ENCODE assay signal across 1 fruit fly cellular context in genomic region chr3L:12523941-12524340, dm6.
TF ChIP-seq lines count a peak whose summit lies in the region.

TSS of gene ver (plus strand) at chr3L:12523987.
TSS of gene Gcn5 (minus strand) at chr3L:12524014.

TF ChIP-seq in whole organism, embryonic, 481 proteins besides CTCF, POLR2A, EP300 and RAD21 (continued from another document and continues in another):
- TF ChIP-seq sd (tag; optimal IDR thresholded peaks at IDR 0.05; lab: Kevin White, UChicago), result no peak
- TF ChIP-seq CG11093 (GFP tag; IDR thresholded peaks at IDR 0.05; lab: Robert Waterston, UW), result peak; percentile 89
- peak; percentile 81 for TF ChIP-seq Taf1 (GFP tag; IDR thresholded peaks at IDR 0.05; lab: Robert Waterston, UW)
- peak; percentile 89; the same call in 2 of the 3 replicates for TF ChIP-seq so (GFP tag; IDR thresholded peaks at IDR 0.05; lab: Robert Waterston, UW)
- TF ChIP-seq CG1233 (GFP tag; optimal IDR thresholded peaks at IDR 0.05; lab: Kevin White, UChicago), result peak; percentile 90
- TF ChIP-seq emc (GFP tag; optimal IDR thresholded peaks at IDR 0.05; lab: Kevin White, UChicago), result peak; percentile 78
- peak; percentile 80 for TF ChIP-seq Camta (GFP tag; optimal IDR thresholded peaks at IDR 0.05; lab: Kevin White, UChicago)
- peak; percentile 90 for TF ChIP-seq CG12769 (tag; optimal IDR thresholded peaks at IDR 0.05; lab: Kevin White, UChicago)
- TF ChIP-seq insv (GFP tag; optimal IDR thresholded peaks at IDR 0.05; lab: Kevin White, UChicago), result peak in 1 of 2 experiments; percentile 54
- peak; percentile 81 to 94 for TF ChIP-seq Hr51 (GFP tag; optimal IDR thresholded peaks at IDR 0.05; lab: Kevin White, UChicago)
- peak; percentile 93 for TF ChIP-seq E2f1 (GFP tag; IDR thresholded peaks at IDR 0.05; lab: Robert Waterston, UW)
- peak; percentile 88 for TF ChIP-seq gcm (GFP tag; optimal IDR thresholded peaks at IDR 0.05; lab: Kevin White, UChicago)
- TF ChIP-seq CG3065 (GFP tag; optimal IDR thresholded peaks at IDR 0.05; lab: Kevin White, UChicago), result peak; percentile 65
- TF ChIP-seq Gsc (GFP tag; IDR thresholded peaks at IDR 0.05; lab: Robert Waterston, UW), result peak; percentile 72
- 0 out of 2 replicates have a peak, but pooled peaks have one; percentile 18 for TF ChIP-seq crol (GFP tag; IDR thresholded peaks at IDR 0.05; lab: Robert Waterston, UW)
- TF ChIP-seq CG3847 (GFP tag; IDR thresholded peaks at IDR 0.05; lab: Robert Waterston, UW), result peak; percentile 91
- TF ChIP-seq Ets65A (GFP tag; lab: Kevin White, UChicago), result peak; percentile 98
- peak; percentile 92 for TF ChIP-seq Hmr (GFP tag; optimal IDR thresholded peaks at IDR 0.05; lab: Kevin White, UChicago)
- TF ChIP-seq CG10321 (GFP tag; IDR thresholded peaks at IDR 0.05; lab: Robert Waterston, UW), result peak; percentile 72
- peak; percentile 72 for TF ChIP-seq CG30020 (tag; optimal IDR thresholded peaks at IDR 0.05; lab: Kevin White, UChicago)
- peak; percentile 70 for TF ChIP-seq CG8089 (GFP tag; optimal IDR thresholded peaks at IDR 0.05; lab: Kevin White, UChicago)
- peak; percentile 93 for TF ChIP-seq CG7839 (tag; optimal IDR thresholded peaks at IDR 0.05; lab: Kevin White, UChicago)
- peak; percentile 84 for TF ChIP-seq CG1529 (GFP tag; optimal IDR thresholded peaks at IDR 0.05; lab: Kevin White, UChicago)
- TF ChIP-seq CG14441 (GFP tag; IDR thresholded peaks at IDR 0.05; lab: Robert Waterston, UW), result peak; percentile 94
- TF ChIP-seq yki (optimal IDR thresholded peaks at IDR 0.05; lab: Kevin White, UChicago), result no peak
- peak; percentile 93 for TF ChIP-seq B-H1 (GFP tag; IDR thresholded peaks at IDR 0.05; lab: Robert Waterston, UW)
- TF ChIP-seq hth (optimal IDR thresholded peaks at IDR 0.05; lab: Kevin White, UChicago), result no peak
- TF ChIP-seq oc (tag; optimal IDR thresholded peaks at IDR 0.05; lab: Kevin White, UChicago), result peak; percentile 90
- TF ChIP-seq sens-2 (GFP tag; IDR thresholded peaks at IDR 0.05; lab: Robert Waterston, UW), result peak; percentile 82; the same call in 1 of the 2 replicates
- peak; percentile 75; the same call in 2 of the 3 replicates for TF ChIP-seq sr (GFP tag; IDR thresholded peaks at IDR 0.05; lab: Robert Waterston, UW)
- peak; percentile 1 for TF ChIP-seq her (GFP tag; optimal IDR thresholded peaks at IDR 0.05; lab: Kevin White, UChicago)
- TF ChIP-seq esg (GFP tag; conservative IDR thresholded peaks at IDR 0.05; lab: Robert Waterston, UW), result peak; percentile 89
- peak; percentile 84 for TF ChIP-seq rib (GFP tag; IDR thresholded peaks at IDR 0.05; lab: Robert Waterston, UW)
- peak; percentile 74 to 88 for TF ChIP-seq chif (GFP tag; optimal IDR thresholded peaks at IDR 0.05; lab: Kevin White, UChicago)
- peak; percentile 92 for TF ChIP-seq nom (GFP tag; optimal IDR thresholded peaks at IDR 0.05; lab: Kevin White, UChicago)
- TF ChIP-seq Spps (tag; optimal IDR thresholded peaks at IDR 0.05; lab: Kevin White, UChicago), result peak; percentile 77
- TF ChIP-seq wor (GFP tag; IDR thresholded peaks at IDR 0.05; lab: Robert Waterston, UW), result peak; percentile 88
- peak; percentile 90 for TF ChIP-seq gce (GFP tag; IDR thresholded peaks at IDR 0.05; lab: Robert Waterston, UW)
- no peak for TF ChIP-seq vnd (GFP tag; IDR thresholded peaks at IDR 0.05; lab: Robert Waterston, UW; ENCODE audit: partially characterized antibody)
- TF ChIP-seq CG17328 (GFP tag; IDR thresholded peaks at IDR 0.05; lab: Robert Waterston, UW), result peak; percentile 94
- peak; percentile 94 for TF ChIP-seq Gug (GFP tag; IDR thresholded peaks at IDR 0.05; lab: Robert Waterston, UW)
- no peak for TF ChIP-seq Trl (optimal IDR thresholded peaks at IDR 0.05; lab: Kevin White, UChicago)
- peak; percentile 86 for TF ChIP-seq Trl (GFP tag; optimal IDR thresholded peaks at IDR 0.05; lab: Kevin White, UChicago)
- no peak for TF ChIP-seq HmgD (GFP tag; optimal IDR thresholded peaks at IDR 0.05; lab: Kevin White, UChicago)
- peak; percentile 94 for TF ChIP-seq tgo (GFP tag; IDR thresholded peaks at IDR 0.05; lab: Robert Waterston, UW)
- TF ChIP-seq luna (GFP tag; optimal IDR thresholded peaks at IDR 0.05; lab: Kevin White, UChicago), result peak; percentile 82
- peak; percentile 83; the same call in 2 of the 3 replicates for TF ChIP-seq CG3726 (GFP tag; IDR thresholded peaks at IDR 0.05; lab: Robert Waterston, UW)
- no peak for TF ChIP-seq Hr78 (GFP tag; optimal IDR thresholded peaks at IDR 0.05; lab: Kevin White, UChicago)
- peak; percentile 14 for TF ChIP-seq CG10565 (GFP tag; optimal IDR thresholded peaks at IDR 0.05; lab: Kevin White, UChicago)
- TF ChIP-seq psq (GFP tag; optimal IDR thresholded peaks at IDR 0.05; lab: Kevin White, UChicago), result peak; percentile 73
- TF ChIP-seq bsh (GFP tag; optimal IDR thresholded peaks at IDR 0.05; lab: Kevin White, UChicago), result peak; percentile 83 to 91
- TF ChIP-seq Neu2 (GFP tag; optimal IDR thresholded peaks at IDR 0.05; lab: Kevin White, UChicago; ENCODE audit: borderline replicate concordance), result no peak
- peak; percentile 77 for TF ChIP-seq Ravus (GFP tag; IDR thresholded peaks at IDR 0.05; lab: Robert Waterston, UW)
- peak; percentile 76 for TF ChIP-seq bowl (GFP tag; IDR thresholded peaks at IDR 0.05; lab: Robert Waterston, UW)
- TF ChIP-seq CG17829 (tag; optimal IDR thresholded peaks at IDR 0.05; lab: Kevin White, UChicago), result peak; percentile 91
- peak; percentile 65 for TF ChIP-seq CG4707 (GFP tag; optimal IDR thresholded peaks at IDR 0.05; lab: Kevin White, UChicago)
- peak; percentile 75 for TF ChIP-seq CG6654 (GFP tag; optimal IDR thresholded peaks at IDR 0.05; lab: Kevin White, UChicago)
- peak in 1 of 2 experiments; percentile 27 for TF ChIP-seq tll (GFP tag; optimal IDR thresholded peaks at IDR 0.05; lab: Kevin White, UChicago)
- TF ChIP-seq CG4424 (GFP tag; optimal IDR thresholded peaks at IDR 0.05; lab: Kevin White, UChicago), result peak; percentile 90
- TF ChIP-seq MESR4 (GFP tag; optimal IDR thresholded peaks at IDR 0.05; lab: Kevin White, UChicago), result peak; percentile 89
- TF ChIP-seq stwl (tag; optimal IDR thresholded peaks at IDR 0.05; lab: Kevin White, UChicago), result peak; percentile 93
- peak; percentile 72 for TF ChIP-seq CG6683 (GFP tag; optimal IDR thresholded peaks at IDR 0.05; lab: Kevin White, UChicago)
- TF ChIP-seq kah (GFP tag; optimal IDR thresholded peaks at IDR 0.05; lab: Kevin White, UChicago), result peak; percentile 71
- TF ChIP-seq ind (GFP tag; optimal IDR thresholded peaks at IDR 0.05; lab: Kevin White, UChicago), result peak; percentile 90
- peak; percentile 84 for TF ChIP-seq Fer2 (tag; optimal IDR thresholded peaks at IDR 0.05; lab: Kevin White, UChicago)
- TF ChIP-seq pan (optimal IDR thresholded peaks at IDR 0.05; lab: Kevin White, UChicago), result no peak
- TF ChIP-seq pan (GFP tag; optimal IDR thresholded peaks at IDR 0.05 in 1 of 2, IDR thresholded peaks at IDR 0.05 in 1 of 2), result peak in 1 of 2 experiments; percentile 95
- peak; percentile 87 for TF ChIP-seq CG4404 (GFP tag; IDR thresholded peaks at IDR 0.05; lab: Robert Waterston, UW)
- TF ChIP-seq CG30431 (GFP tag; optimal IDR thresholded peaks at IDR 0.05; lab: Kevin White, UChicago), result peak; percentile 86
- TF ChIP-seq vvl (GFP tag; IDR thresholded peaks at IDR 0.05; lab: Robert Waterston, UW), result peak; percentile 97
- TF ChIP-seq ewg (GFP tag; optimal IDR thresholded peaks at IDR 0.05; lab: Kevin White, UChicago), result peak; percentile 90
- TF ChIP-seq mam (GFP tag; optimal IDR thresholded peaks at IDR 0.05; lab: Kevin White, UChicago), result peak; percentile 92
- peak; percentile 86 for TF ChIP-seq CG1647 (GFP tag; optimal IDR thresholded peaks at IDR 0.05; lab: Kevin White, UChicago)
- TF ChIP-seq dmrt99B (tag; optimal IDR thresholded peaks at IDR 0.05; lab: Kevin White, UChicago), result peak; percentile 91
- TF ChIP-seq CG10267 (tag; optimal IDR thresholded peaks at IDR 0.05; lab: Kevin White, UChicago), result peak; percentile 88
- TF ChIP-seq CG11398 (GFP tag; optimal IDR thresholded peaks at IDR 0.05; lab: Kevin White, UChicago), result peak; percentile 24
- TF ChIP-seq Hand (GFP tag; optimal IDR thresholded peaks at IDR 0.05; lab: Kevin White, UChicago), result peak; percentile 70
- TF ChIP-seq seq (GFP tag; IDR thresholded peaks at IDR 0.05; lab: Robert Waterston, UW), result peak; percentile 92
- peak; percentile 95 for TF ChIP-seq zfh1 (GFP tag; IDR thresholded peaks at IDR 0.05; lab: Robert Waterston, UW)
- peak; percentile 20 for TF ChIP-seq CG15073 (GFP tag; optimal IDR thresholded peaks at IDR 0.05; lab: Kevin White, UChicago)
- no peak for TF ChIP-seq grn (GFP tag; optimal IDR thresholded peaks at IDR 0.05; lab: Kevin White, UChicago)
- no peak for TF ChIP-seq HLH4C (GFP tag; IDR thresholded peaks at IDR 0.05; lab: Robert Waterston, UW; ENCODE audit: partially characterized antibody)
- TF ChIP-seq az2 (GFP tag; optimal IDR thresholded peaks at IDR 0.05; lab: Kevin White, UChicago), result peak; percentile 92
- TF ChIP-seq CG12155 (GFP tag; optimal IDR thresholded peaks at IDR 0.05; lab: Kevin White, UChicago), result peak; percentile 89
- TF ChIP-seq cas (GFP tag; IDR thresholded peaks at IDR 0.05; lab: Robert Waterston, UW), result peak; percentile 77
- TF ChIP-seq E2f2 (GFP tag; IDR thresholded peaks at IDR 0.05; lab: Robert Waterston, UW), result peak; percentile 82
- peak; percentile 94 for TF ChIP-seq CoRest (tag; optimal IDR thresholded peaks at IDR 0.05; lab: Kevin White, UChicago)
- peak; percentile 93 for TF ChIP-seq HHEX (GFP tag; optimal IDR thresholded peaks at IDR 0.05; lab: Kevin White, UChicago)
- TF ChIP-seq CG2199 (GFP tag; IDR thresholded peaks at IDR 0.05; lab: Robert Waterston, UW), result 0 out of 3 replicates have a peak, but pooled peaks have one; percentile 77
- TF ChIP-seq Abd-B (GFP tag; optimal IDR thresholded peaks at IDR 0.05; lab: Kevin White, UChicago), result peak; percentile 90
- peak; percentile 94 for TF ChIP-seq CG7372 (GFP tag; IDR thresholded peaks at IDR 0.05; lab: Robert Waterston, UW)
- TF ChIP-seq gsb-n (tag; optimal IDR thresholded peaks at IDR 0.05; lab: Kevin White, UChicago), result no peak
- TF ChIP-seq tin (GFP tag; optimal IDR thresholded peaks at IDR 0.05; lab: Kevin White, UChicago), result peak; percentile 86
- TF ChIP-seq CG34422 (GFP tag; IDR thresholded peaks at IDR 0.05; lab: Robert Waterston, UW), result peak; percentile 94
- TF ChIP-seq sna (GFP tag; IDR thresholded peaks at IDR 0.05; lab: Robert Waterston, UW; ENCODE audit: partially characterized antibody), result no peak
- TF ChIP-seq pho (GFP tag; optimal IDR thresholded peaks at IDR 0.05; lab: Kevin White, UChicago), result peak; percentile 88
- peak; percentile 90 for TF ChIP-seq ttk (GFP tag; IDR thresholded peaks at IDR 0.05; lab: Robert Waterston, UW)
- peak; percentile 92 for TF ChIP-seq Hsf (GFP tag; optimal IDR thresholded peaks at IDR 0.05; lab: Kevin White, UChicago)
- TF ChIP-seq gfzf (GFP tag; optimal IDR thresholded peaks at IDR 0.05; lab: Kevin White, UChicago), result peak; percentile 48
- TF ChIP-seq crc (GFP tag; optimal IDR thresholded peaks at IDR 0.05; lab: Kevin White, UChicago), result peak; percentile 71
- TF ChIP-seq CG1602 (GFP tag; optimal IDR thresholded peaks at IDR 0.05; lab: Kevin White, UChicago), result peak; percentile 92
- peak; percentile 84 for TF ChIP-seq ap (GFP tag; IDR thresholded peaks at IDR 0.05; lab: Robert Waterston, UW)
- peak; percentile 67 for TF ChIP-seq Deaf1 (tag; optimal IDR thresholded peaks at IDR 0.05; lab: Kevin White, UChicago)
- peak; percentile 78 for TF ChIP-seq Side (GFP tag; optimal IDR thresholded peaks at IDR 0.05; lab: Kevin White, UChicago)
- TF ChIP-seq Dek (tag; optimal IDR thresholded peaks at IDR 0.05; lab: Kevin White, UChicago), result peak; percentile 92
- TF ChIP-seq Usf (GFP tag; optimal IDR thresholded peaks at IDR 0.05; lab: Kevin White, UChicago), result peak; percentile 86
- peak; percentile 90 for TF ChIP-seq CG18262 (tag; optimal IDR thresholded peaks at IDR 0.05; lab: Kevin White, UChicago)
- TF ChIP-seq Atf6 (GFP tag; IDR thresholded peaks at IDR 0.05; lab: Robert Waterston, UW), result peak; percentile 89
- peak; percentile 95 for TF ChIP-seq gem (tag; optimal IDR thresholded peaks at IDR 0.05; lab: Kevin White, UChicago)
- peak; percentile 87 for TF ChIP-seq CG15601 (tag; optimal IDR thresholded peaks at IDR 0.05; lab: Kevin White, UChicago)
- TF ChIP-seq repo (GFP tag; optimal IDR thresholded peaks at IDR 0.05; lab: Kevin White, UChicago), result peak; percentile 49
- peak; percentile 76 for TF ChIP-seq CG1792 (GFP tag; optimal IDR thresholded peaks at IDR 0.05; lab: Kevin White, UChicago)
- TF ChIP-seq ham (GFP tag; IDR thresholded peaks at IDR 0.05; lab: Robert Waterston, UW), result peak; percentile 78
- no peak for TF ChIP-seq D (optimal IDR thresholded peaks at IDR 0.05; lab: Kevin White, UChicago)
- TF ChIP-seq D (GFP tag; optimal IDR thresholded peaks at IDR 0.05; lab: Kevin White, UChicago), result peak; percentile 84
- peak; percentile 81 for TF ChIP-seq scrt (GFP tag; optimal IDR thresholded peaks at IDR 0.05; lab: Kevin White, UChicago)
- TF ChIP-seq CG8478 (optimal IDR thresholded peaks at IDR 0.05; lab: Kevin White, UChicago), result no peak
- TF ChIP-seq dati (GFP tag; IDR thresholded peaks at IDR 0.05; lab: Robert Waterston, UW), result peak; percentile 79
- peak; percentile 81 for TF ChIP-seq CG2116 (GFP tag; optimal IDR thresholded peaks at IDR 0.05; lab: Kevin White, UChicago)
- TF ChIP-seq nerfin-1 (tag; optimal IDR thresholded peaks at IDR 0.05; lab: Kevin White, UChicago), result peak; percentile 82
- peak; percentile 93 for TF ChIP-seq CG13775 (GFP tag; optimal IDR thresholded peaks at IDR 0.05; lab: Kevin White, UChicago)
- TF ChIP-seq CG18599 (GFP tag; optimal IDR thresholded peaks at IDR 0.05; lab: Kevin White, UChicago), result peak; percentile 94
- no peak for TF ChIP-seq inv (GFP tag; IDR thresholded peaks at IDR 0.05; lab: Robert Waterston, UW; ENCODE audit: partially characterized antibody)
- TF ChIP-seq Myb (GFP tag; optimal IDR thresholded peaks at IDR 0.05; lab: Kevin White, UChicago), result peak; percentile 56
- no peak for TF ChIP-seq br (optimal IDR thresholded peaks at IDR 0.05; lab: Kevin White, UChicago)
- TF ChIP-seq ERR (GFP tag; optimal IDR thresholded peaks at IDR 0.05; lab: Kevin White, UChicago), result no peak
- TF ChIP-seq CG17912 (GFP tag; optimal IDR thresholded peaks at IDR 0.05; lab: Kevin White, UChicago), result peak; percentile 72
- peak; percentile 92 for TF ChIP-seq Fer3 (tag; optimal IDR thresholded peaks at IDR 0.05; lab: Kevin White, UChicago)
- peak; percentile 63 for TF ChIP-seq btn (GFP tag; optimal IDR thresholded peaks at IDR 0.05; lab: Kevin White, UChicago)
- TF ChIP-seq lov (optimal IDR thresholded peaks at IDR 0.05; lab: Kevin White, UChicago), result no peak
- TF ChIP-seq lov (GFP tag; IDR thresholded peaks at IDR 0.05; lab: Robert Waterston, UW), result peak; percentile 90
- peak; percentile 95 for TF ChIP-seq lilli (GFP tag; optimal IDR thresholded peaks at IDR 0.05; lab: Kevin White, UChicago)
